Worm (Caenorhabditis elegans): ENCODE data around the gene srw-42.

Gene srw-42

DNA sequence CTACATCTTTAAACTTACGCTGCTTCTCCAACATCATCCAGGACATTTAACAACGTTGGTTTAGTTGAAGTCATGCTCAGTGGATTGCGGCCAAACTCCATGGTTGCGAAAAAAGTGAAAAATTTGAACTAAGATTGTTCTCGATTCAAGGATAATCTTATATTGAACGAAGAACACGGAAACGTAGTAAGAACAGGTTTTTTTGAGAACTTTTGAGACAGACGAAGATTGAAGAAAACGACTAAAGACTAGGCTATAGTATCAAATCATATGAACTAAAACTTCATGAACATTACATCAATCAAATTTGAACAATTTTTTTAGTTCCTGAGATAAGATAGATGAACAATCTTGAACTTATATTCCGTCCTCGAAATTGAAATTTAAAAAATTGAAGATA lies 46.5 kb downstream of the srw-42 start, which contains the start of gene W06G6.10:
Gene W06G6.10, minus strand, starts transcription at position 101 of the 400 bp plus-strand sequence.
- no peak for TF ChIP-seq atf-7 (tag; optimal IDR thresholded peaks at IDR 0.05)
- TF ChIP-seq egrh-3 (GFP tag; IDR thresholded peaks at IDR 0.05), result no peak
- TF ChIP-seq aptf-2 (GFP tag; conservative IDR thresholded peaks at IDR 0.05), result no peak
- TF ChIP-seq K11D2.4 (GFP tag; IDR thresholded peaks at IDR 0.05), result no peak
- no peak for TF ChIP-seq Y79H2A.3 (GFP tag; conservative IDR thresholded peaks at IDR 0.05)
- TF ChIP-seq F37B4.10 (GFP tag; IDR thresholded peaks at IDR 0.05), result no peak
- TF ChIP-seq nfya-2 (GFP tag; IDR thresholded peaks at IDR 0.05), result no peak
- TF ChIP-seq ceh-79 (tag; optimal IDR thresholded peaks at IDR 0.05), result no peak
- TF ChIP-seq efl-1 (GFP tag; optimal IDR thresholded peaks at IDR 0.05), result no peak
- no peak for TF ChIP-seq ekl-4 (GFP tag; IDR thresholded peaks at IDR 0.05)
- TF ChIP-seq cebp-1 (GFP tag; IDR thresholded peaks at IDR 0.05), result no peak
- no peak for TF ChIP-seq cebp-1 (tag; optimal IDR thresholded peaks at IDR 0.05)
- no peak for TF ChIP-seq hlh-12 (tag; optimal IDR thresholded peaks at IDR 0.05)
- no peak for TF ChIP-seq hmg-20 (GFP tag; IDR thresholded peaks at IDR 0.05)
- no peak for TF ChIP-seq sea-2 (GFP tag; IDR thresholded peaks at IDR 0.05)
- TF ChIP-seq snpc-4 (GFP tag; optimal IDR thresholded peaks at IDR 0.05), result no peak
- no peak for TF ChIP-seq snpc-4 (tag; optimal IDR thresholded peaks at IDR 0.05)

DNA sequence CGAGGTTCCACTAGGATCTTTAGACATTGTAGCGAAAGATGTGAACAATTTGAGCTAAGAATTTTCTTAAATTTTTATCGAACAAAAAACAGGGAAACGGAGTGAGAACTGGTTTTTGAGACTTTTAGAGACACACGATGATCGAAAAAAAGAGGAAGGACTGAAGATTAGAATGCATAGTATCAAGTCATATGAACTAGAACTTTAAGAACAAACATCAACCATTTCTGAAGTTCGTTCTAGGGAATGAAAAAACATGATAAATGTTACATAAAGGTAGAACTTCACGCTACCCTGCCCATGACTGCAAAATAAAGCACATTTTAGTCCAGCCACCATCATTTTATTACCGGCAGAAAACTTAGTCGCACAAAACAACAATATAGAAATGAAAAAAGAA lies 47.3 kb downstream of the srw-42 start, which contains the start of gene W06G6.9:
Gene W06G6.9, minus strand, starts transcription at position 101 of the 400 bp plus-strand sequence.
- no peak for TF ChIP-seq B0336.3 (GFP tag; IDR thresholded peaks at IDR 0.05)
- no peak for TF ChIP-seq T26A5.8 (tag; optimal IDR thresholded peaks at IDR 0.05)
- no peak for TF ChIP-seq mxl-1 (tag; optimal IDR thresholded peaks at IDR 0.05)
- TF ChIP-seq ceh-40 (GFP tag; IDR thresholded peaks at IDR 0.05), result no peak
- no peak for TF ChIP-seq ztf-6 (GFP tag; IDR thresholded peaks at IDR 0.05)
- no peak for TF ChIP-seq Y79H2A.3 (GFP tag; conservative IDR thresholded peaks at IDR 0.05)
- TF ChIP-seq F10E7.11 (tag; optimal IDR thresholded peaks at IDR 0.05), result no peak
- TF ChIP-seq nhr-120 (GFP tag; IDR thresholded peaks at IDR 0.05), result no peak
- TF ChIP-seq aptf-2 (GFP tag; conservative IDR thresholded peaks at IDR 0.05), result no peak
- TF ChIP-seq lin-26 (GFP tag; IDR thresholded peaks at IDR 0.05), result no peak
- no peak for TF ChIP-seq B0035.1 (tag; optimal IDR thresholded peaks at IDR 0.05)

DNA sequence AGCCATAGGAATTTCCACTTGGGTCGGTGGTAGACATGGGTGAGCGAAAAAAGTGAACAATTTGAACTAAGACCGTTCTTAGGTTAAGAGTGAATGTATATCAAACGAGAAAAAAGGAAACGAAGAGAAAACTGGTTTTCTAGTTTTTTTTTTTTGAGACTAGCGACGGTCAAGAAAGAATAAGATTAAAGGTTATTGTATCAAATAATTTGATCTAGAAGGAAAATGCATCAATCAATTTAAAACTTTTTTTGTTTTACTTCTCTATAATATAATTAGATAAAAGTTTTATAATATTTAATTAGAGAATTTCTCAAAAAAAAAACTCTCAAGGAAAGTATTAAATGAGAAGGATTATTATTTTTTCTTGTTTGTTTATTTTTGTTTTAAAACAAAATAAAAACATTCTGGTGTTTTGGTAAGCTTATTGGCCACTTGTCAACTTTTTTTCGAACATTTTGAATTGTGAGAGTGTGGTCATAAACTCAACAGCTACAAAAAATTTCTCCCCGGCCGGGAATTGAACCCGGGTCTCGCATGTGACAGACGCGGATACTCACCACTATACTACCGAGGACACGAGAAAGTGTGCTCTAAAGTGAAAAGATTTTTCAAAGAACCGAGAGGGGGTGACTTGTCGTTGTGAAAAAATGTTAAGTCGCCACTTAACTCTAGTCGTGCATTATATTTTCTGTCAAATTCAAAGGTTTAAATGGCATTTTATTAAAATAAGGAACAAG lies 48.3 kb downstream of the srw-42 start, which contains the start of gene W06G6.17:
Gene W06G6.17, minus strand, starts transcription at position 51 of the 740 bp plus-strand sequence.
- TF ChIP-seq ztf-25 (GFP tag; IDR thresholded peaks at IDR 0.05), result 0 out of 2 replicates have a peak, but pooled peaks have one; percentile 20
- no peak for TF ChIP-seq akir-1 (GFP tag; optimal IDR thresholded peaks at IDR 0.05)
- no peak for TF ChIP-seq F49E8.2 (tag; optimal IDR thresholded peaks at IDR 0.05; ENCODE audit: insufficient read depth)
- peak; percentile 62; the same call in 1 of the 2 replicates for TF ChIP-seq lin-26 (GFP tag; IDR thresholded peaks at IDR 0.05)
- no peak for TF ChIP-seq F33H1.4 (GFP tag; IDR thresholded peaks at IDR 0.05)
- TF ChIP-seq nhr-179 (tag; optimal IDR thresholded peaks at IDR 0.05), result no peak
- TF ChIP-seq F39B2.1 (GFP tag; IDR thresholded peaks at IDR 0.05), result no peak
- TF ChIP-seq B0261.1 (tag; optimal IDR thresholded peaks at IDR 0.05), result peak; percentile 64
- no peak for TF ChIP-seq attf-3 (GFP tag; conservative IDR thresholded peaks at IDR 0.05)
- no peak for TF ChIP-seq hmg-20 (GFP tag; IDR thresholded peaks at IDR 0.05)
- peak; percentile 69; the same call in 1 of the 2 replicates for TF ChIP-seq nfyb-1 (GFP tag; IDR thresholded peaks at IDR 0.05)
- TF ChIP-seq nfya-2 (GFP tag; IDR thresholded peaks at IDR 0.05), result no peak
- TF ChIP-seq mcd-1 (GFP tag; IDR thresholded peaks at IDR 0.05), result no peak
- no peak for TF ChIP-seq mxl-1 (tag; optimal IDR thresholded peaks at IDR 0.05)
- TF ChIP-seq hmg-1.2 (GFP tag; IDR thresholded peaks at IDR 0.05), result peak; percentile 33; the same call in 1 of the 2 replicates
- no peak for TF ChIP-seq cebp-2 (GFP tag; IDR thresholded peaks at IDR 0.05)
- no peak for TF ChIP-seq nfya-1 (tag; optimal IDR thresholded peaks at IDR 0.05; ENCODE audit: borderline replicate concordance, insufficient read depth)
- TF ChIP-seq T26A5.8 (tag; optimal IDR thresholded peaks at IDR 0.05), result no peak
- no peak for TF ChIP-seq Y56A3A.18 (GFP tag; IDR thresholded peaks at IDR 0.05)
- TF ChIP-seq rpc-1 (optimal IDR thresholded peaks at IDR 0.05), result peak; percentile 63
- TF ChIP-seq rpc-1 (tag; optimal IDR thresholded peaks at IDR 0.05), result peak; percentile 78
- no peak for TF ChIP-seq ceh-27 (GFP tag; optimal IDR thresholded peaks at IDR 0.05)
- TF ChIP-seq F22D6.2 (tag; optimal IDR thresholded peaks at IDR 0.05), result no peak
- peak; percentile 20 for TF ChIP-seq ztf-18 (tag; optimal IDR thresholded peaks at IDR 0.05)
- no peak for TF ChIP-seq zim-3 (tag; optimal IDR thresholded peaks at IDR 0.05)

Data from whole organism, young adult.